ENCODE assay signal across 4 worm cellular contexts in genomic region chrV:14028256-14028743, ce11.
TF ChIP-seq lines count a peak whose summit lies in the region.

No protein-coding gene starts in this region.

TF ChIP-seq in whole organism, L2 larva, 48 proteins besides CTCF, POLR2A, EP300 and RAD21:
- TF ChIP-seq F13H6.1 (tag; optimal IDR thresholded peaks at IDR 0.05; lab: Kevin White, UChicago) (peak; percentile 18), egl-27 (tag; optimal IDR thresholded peaks at IDR 0.05; lab: Kevin White, UChicago) (no peak), ama-1 (optimal IDR thresholded peaks at IDR 0.05; lab: Kevin White, UChicago) (peak; percentile 89), aly-2 (tag; optimal IDR thresholded peaks at IDR 0.05; lab: Kevin White, UChicago) (no peak), nhr-21 (tag; optimal IDR thresholded peaks at IDR 0.05; lab: Kevin White, UChicago) (peak; percentile 59), snpc-4 (tag; optimal IDR thresholded peaks at IDR 0.05; lab: Kevin White, UChicago) (peak; percentile 95), lin-13 (GFP tag; optimal IDR thresholded peaks at IDR 0.05; lab: Kevin White, UChicago) (peak; percentile 29), dmd-4 (tag; optimal IDR thresholded peaks at IDR 0.05; lab: Kevin White, UChicago) (no peak), crh-2 (tag; optimal IDR thresholded peaks at IDR 0.05; lab: Kevin White, UChicago) (peak; percentile 61), gmeb-1 (tag; optimal IDR thresholded peaks at IDR 0.05; lab: Kevin White, UChicago) (peak; percentile 52), fos-1 (tag; optimal IDR thresholded peaks at IDR 0.05; lab: Kevin White, UChicago) (peak; percentile 4), sma-9 (GFP tag; optimal IDR thresholded peaks at IDR 0.05; lab: Kevin White, UChicago) (peak; percentile 40), sma-9 (tag; optimal IDR thresholded peaks at IDR 0.05; lab: Kevin White, UChicago) (no peak), sma-3 (GFP tag; optimal IDR thresholded peaks at IDR 0.05; lab: Kevin White, UChicago) (peak; percentile 72), lsy-2 (tag; optimal IDR thresholded peaks at IDR 0.05; lab: Kevin White, UChicago) (peak in 1 of 2 experiments; percentile 42), Y55F3AM.14 (GFP tag; optimal IDR thresholded peaks at IDR 0.05; lab: Kevin White, UChicago) (peak; percentile 47), unc-55 (GFP tag; optimal IDR thresholded peaks at IDR 0.05; lab: Kevin White, UChicago) (no peak)

TF ChIP-seq in whole organism, L4 larva, 104 proteins besides CTCF, POLR2A, EP300 and RAD21 (continues in another document):
- peak; percentile 71 for TF ChIP-seq nhr-42 (GFP tag; IDR thresholded peaks at IDR 0.05; lab: Robert Waterston, UW)
- peak; percentile 60; the same call in 1 of the 2 replicates for TF ChIP-seq mdt-29 (GFP tag; IDR thresholded peaks at IDR 0.05; lab: Robert Waterston, UW)
- peak; percentile 54; the same call in 1 of the 2 replicates for TF ChIP-seq pha-4 (GFP tag; IDR thresholded peaks at IDR 0.05; lab: Robert Waterston, UW)
- no peak for TF ChIP-seq pha-4 (tag; optimal IDR thresholded peaks at IDR 0.05; lab: Kevin White, UChicago)
- peak; percentile 5 for TF ChIP-seq Y5F2A.4 (GFP tag; optimal IDR thresholded peaks at IDR 0.05; lab: Kevin White, UChicago)
- peak; percentile 16 for TF ChIP-seq nhr-77 (tag; optimal IDR thresholded peaks at IDR 0.05; lab: Kevin White, UChicago)
- no peak for TF ChIP-seq lin-29 (GFP tag; IDR thresholded peaks at IDR 0.05; lab: Robert Waterston, UW)
- peak; percentile 81 for TF ChIP-seq ceh-44 (GFP tag; IDR thresholded peaks at IDR 0.05; lab: Robert Waterston, UW)
- peak; percentile 59 for TF ChIP-seq mes-2 (tag; optimal IDR thresholded peaks at IDR 0.05; lab: Kevin White, UChicago; ENCODE audit: poor library complexity, severe bottlenecking)
- TF ChIP-seq daf-8 (GFP tag; IDR thresholded peaks at IDR 0.05; lab: Robert Waterston, UW), result no peak
- peak; percentile 43 for TF ChIP-seq zip-2 (tag; optimal IDR thresholded peaks at IDR 0.05; lab: Kevin White, UChicago)
- 0 out of 2 replicates have a peak, but pooled peaks have one; percentile 33 for TF ChIP-seq tra-1 (GFP tag; IDR thresholded peaks at IDR 0.05; lab: Robert Waterston, UW)
- 0 out of 2 replicates have a peak, but pooled peaks have one; percentile 33 for TF ChIP-seq F44E2.7 (GFP tag; IDR thresholded peaks at IDR 0.05; lab: Robert Waterston, UW)
- TF ChIP-seq arid-1 (GFP tag; conservative IDR thresholded peaks at IDR 0.05; lab: Robert Waterston, UW), result peak; percentile 58; the same call in 1 of the 2 replicates
- 0 out of 2 replicates have a peak, but pooled peaks have one; percentile 34 for TF ChIP-seq ceh-20 (GFP tag; IDR thresholded peaks at IDR 0.05; lab: Robert Waterston, UW)
- TF ChIP-seq aha-1 (tag; lab: Kevin White, UChicago), result peak; percentile 87
- TF ChIP-seq daf-16 (GFP tag; optimal IDR thresholded peaks at IDR 0.05; lab: Kevin White, UChicago), result peak; percentile 17 to 44
- TF ChIP-seq daf-16 (tag; optimal IDR thresholded peaks at IDR 0.05; lab: Kevin White, UChicago), result peak; percentile 56
- peak; percentile 64 for TF ChIP-seq spr-1 (tag; optimal IDR thresholded peaks at IDR 0.05; lab: Kevin White, UChicago)
- TF ChIP-seq dve-1 (tag; optimal IDR thresholded peaks at IDR 0.05; lab: Kevin White, UChicago; ENCODE audit: insufficient read depth), result peak; percentile 52
- TF ChIP-seq Y105C5A.15 (GFP tag; IDR thresholded peaks at IDR 0.05; lab: Robert Waterston, UW), result no peak
- peak; percentile 66 for TF ChIP-seq F49E8.2 (tag; optimal IDR thresholded peaks at IDR 0.05; lab: Kevin White, UChicago; ENCODE audit: borderline replicate concordance)
- no peak for TF ChIP-seq T20F7.1 (GFP tag; optimal IDR thresholded peaks at IDR 0.05; lab: Kevin White, UChicago)
- TF ChIP-seq set-16 (GFP tag; IDR thresholded peaks at IDR 0.05; lab: Robert Waterston, UW), result peak; percentile 75

TF ChIP-seq in whole organism, late embryonic, 69 proteins besides CTCF, POLR2A, EP300 and RAD21:
- TF ChIP-seq ama-1 (optimal IDR thresholded peaks at IDR 0.05; lab: Kevin White, UChicago) (peak; percentile 76), tbx-2 (tag; optimal IDR thresholded peaks at IDR 0.05; lab: Kevin White, UChicago) (no peak), hlh-15 (tag; optimal IDR thresholded peaks at IDR 0.05; lab: Kevin White, UChicago) (no peak)
TF ChIP-seq in whole organism, late embryonic: peak in this region for 1.

TF ChIP-seq in whole organism, mixed stage, embryonic, 35 proteins besides CTCF, POLR2A, EP300 and RAD21:
- TF ChIP-seq cnd-1 (tag; optimal IDR thresholded peaks at IDR 0.05; lab: Kevin White, UChicago), result peak; percentile 14
- TF ChIP-seq ceh-83 (GFP tag; optimal IDR thresholded peaks at IDR 0.05; lab: Kevin White, UChicago), result no peak
- no peak for TF ChIP-seq zip-8 (tag; optimal IDR thresholded peaks at IDR 0.05; lab: Kevin White, UChicago)
- TF ChIP-seq mls-2 (tag; optimal IDR thresholded peaks at IDR 0.05; lab: Kevin White, UChicago), result no peak
- TF ChIP-seq ces-1 (GFP tag; optimal IDR thresholded peaks at IDR 0.05; lab: Kevin White, UChicago), result no peak
- TF ChIP-seq elt-3 (tag; optimal IDR thresholded peaks at IDR 0.05; lab: Kevin White, UChicago), result no peak
- no peak for TF ChIP-seq lin-13 (tag; optimal IDR thresholded peaks at IDR 0.05; lab: Kevin White, UChicago)
